Fruit fly (Drosophila melanogaster): Measurements from ENCODE around the gene CG31207.

The CG31207 gene

dm6 chr3R:21089416-21089815 is 42.6 kb upstream of the CG31207 start:
- TF ChIP-seq ovo (GFP tag; optimal IDR thresholded peaks at IDR 0.05), result no peak
- no peak for TF ChIP-seq CG11617 (GFP tag; optimal IDR thresholded peaks at IDR 0.05)
- peak; percentile 31 for TF ChIP-seq tj (GFP tag; optimal IDR thresholded peaks at IDR 0.05)
- no peak for TF ChIP-seq CG1620 (GFP tag; optimal IDR thresholded peaks at IDR 0.05)
- TF ChIP-seq Crg-1 (GFP tag; optimal IDR thresholded peaks at IDR 0.05), result no peak

DNA sequence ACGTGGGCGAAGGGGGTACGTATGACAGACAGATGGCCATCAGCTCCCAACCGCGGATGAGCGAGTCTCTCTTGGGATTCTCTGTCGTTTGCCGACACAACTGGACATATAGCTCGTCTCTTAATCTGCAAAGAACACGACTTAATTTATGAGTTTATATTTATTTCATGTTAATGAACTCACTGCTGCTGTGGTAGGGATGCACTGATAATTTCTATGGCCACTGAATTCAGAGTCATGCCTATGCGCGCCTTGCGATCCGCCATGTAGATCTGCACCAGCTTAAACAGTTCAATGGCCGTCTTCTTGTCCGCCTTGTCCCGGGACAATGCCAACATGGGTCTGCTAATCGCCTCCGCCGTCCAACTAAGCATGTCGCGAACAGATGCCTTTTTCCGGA is 38.2 kb upstream of the CG31207 start:
- TF ChIP-seq tj (GFP tag; optimal IDR thresholded peaks at IDR 0.05), result no peak
- TF ChIP-seq cic (GFP tag; optimal IDR thresholded peaks at IDR 0.05), result no peak
- no peak for TF ChIP-seq kay (GFP tag; ENCODE audit: borderline replicate concordance)
- no peak for TF ChIP-seq cnc (optimal IDR thresholded peaks at IDR 0.05)
- no peak for TF ChIP-seq CG14711 (tag; optimal IDR thresholded peaks at IDR 0.05)

dm6 chr3R:21080876-21081586 is 34.2 kb upstream of the CG31207 start, which contains the start of gene HHEX:
Gene HHEX, minus strand, starts transcription at chr3R:21080926.
- TF ChIP-seq bab1 (GFP tag; optimal IDR thresholded peaks at IDR 0.05), result no peak
- TF ChIP-seq pad (GFP tag; optimal IDR thresholded peaks at IDR 0.05), result no peak
- no peak for TF ChIP-seq toe (GFP tag; optimal IDR thresholded peaks at IDR 0.05)
- TF ChIP-seq CG1620 (GFP tag; optimal IDR thresholded peaks at IDR 0.05), result no peak
- TF ChIP-seq tj (GFP tag; optimal IDR thresholded peaks at IDR 0.05), result no peak
- TF ChIP-seq CG11617 (GFP tag; optimal IDR thresholded peaks at IDR 0.05), result no peak
- TF ChIP-seq Clk (GFP tag; optimal IDR thresholded peaks at IDR 0.05), result no peak
- TF ChIP-seq Crg-1 (GFP tag; optimal IDR thresholded peaks at IDR 0.05), result no peak
- no peak for TF ChIP-seq CG5204 (GFP tag; optimal IDR thresholded peaks at IDR 0.05)
- TF ChIP-seq Mnt (GFP tag; optimal IDR thresholded peaks at IDR 0.05), result no peak
- TF ChIP-seq CG7045 (GFP tag; optimal IDR thresholded peaks at IDR 0.05), result no peak
- TF ChIP-seq cic (GFP tag; optimal IDR thresholded peaks at IDR 0.05), result no peak
- TF ChIP-seq ovo (GFP tag; optimal IDR thresholded peaks at IDR 0.05), result no peak
- no peak for TF ChIP-seq CG14711 (tag; optimal IDR thresholded peaks at IDR 0.05)
- no peak for TF ChIP-seq CG33017 (tag; optimal IDR thresholded peaks at IDR 0.05)
- no peak for TF ChIP-seq kay (GFP tag; ENCODE audit: borderline replicate concordance)
- no peak for TF ChIP-seq CG7101 (tag; optimal IDR thresholded peaks at IDR 0.05)
- TF ChIP-seq cnc (optimal IDR thresholded peaks at IDR 0.05), result no peak
- no peak for TF ChIP-seq Hr96 (GFP tag; optimal IDR thresholded peaks at IDR 0.05)
- TF ChIP-seq CG12768 (GFP tag; optimal IDR thresholded peaks at IDR 0.05), result no peak

dm6 chr3R:21078958-21079357 is 32.1 kb upstream of the CG31207 start:
- TF ChIP-seq cic (GFP tag; optimal IDR thresholded peaks at IDR 0.05) (no peak), CG14711 (tag; optimal IDR thresholded peaks at IDR 0.05) (no peak), CG7101 (tag; optimal IDR thresholded peaks at IDR 0.05) (no peak), CG1620 (GFP tag; optimal IDR thresholded peaks at IDR 0.05) (no peak), Hr96 (GFP tag; optimal IDR thresholded peaks at IDR 0.05) (no peak), kay (GFP tag; ENCODE audit: borderline replicate concordance) (no peak), Mnt (GFP tag; optimal IDR thresholded peaks at IDR 0.05) (no peak), bab1 (GFP tag; optimal IDR thresholded peaks at IDR 0.05) (no peak), tj (GFP tag; optimal IDR thresholded peaks at IDR 0.05) (no peak)

DNA sequence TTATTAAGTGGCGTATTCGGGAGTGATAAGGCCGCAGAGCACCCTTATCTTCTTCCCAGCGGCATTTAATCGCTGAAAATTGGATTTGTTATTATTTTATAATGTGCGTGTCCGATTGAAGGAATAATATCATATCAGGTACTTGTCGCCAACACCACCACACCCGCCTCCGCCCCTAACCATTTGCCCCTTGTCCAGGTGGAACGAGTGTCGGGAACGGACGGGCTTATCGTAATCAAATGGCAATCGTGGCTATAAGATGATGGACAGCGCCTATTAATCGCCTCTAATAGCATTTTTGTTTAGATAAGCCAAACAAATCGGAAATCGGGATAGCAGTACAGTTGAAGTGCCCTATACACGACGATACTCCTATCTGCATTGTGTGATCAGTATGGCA is 31.4 kb upstream of the CG31207 start:
- TF ChIP-seq CG14711 (tag; optimal IDR thresholded peaks at IDR 0.05) (no peak), Hr96 (GFP tag; optimal IDR thresholded peaks at IDR 0.05) (no peak), ovo (GFP tag; optimal IDR thresholded peaks at IDR 0.05) (no peak), CG33017 (tag; optimal IDR thresholded peaks at IDR 0.05) (no peak)

- TF ChIP-seq toe (GFP tag; optimal IDR thresholded peaks at IDR 0.05), result no peak
- no peak for TF ChIP-seq CG7045 (GFP tag; optimal IDR thresholded peaks at IDR 0.05)
- TF ChIP-seq Crg-1 (GFP tag; optimal IDR thresholded peaks at IDR 0.05), result no peak
- no peak for TF ChIP-seq CG1620 (GFP tag; optimal IDR thresholded peaks at IDR 0.05)
- TF ChIP-seq CG14711 (tag; optimal IDR thresholded peaks at IDR 0.05), result no peak
- no peak for TF ChIP-seq cnc (optimal IDR thresholded peaks at IDR 0.05)
- no peak for TF ChIP-seq tj (GFP tag; optimal IDR thresholded peaks at IDR 0.05)
- no peak for TF ChIP-seq bab1 (GFP tag; optimal IDR thresholded peaks at IDR 0.05)
- TF ChIP-seq kay (GFP tag; ENCODE audit: borderline replicate concordance), result no peak
- TF ChIP-seq CG12768 (GFP tag; optimal IDR thresholded peaks at IDR 0.05), result no peak
- TF ChIP-seq cic (GFP tag; optimal IDR thresholded peaks at IDR 0.05), result no peak
- TF ChIP-seq Hr96 (GFP tag; optimal IDR thresholded peaks at IDR 0.05), result no peak
- no peak for TF ChIP-seq Mnt (GFP tag; optimal IDR thresholded peaks at IDR 0.05)
- no peak for TF ChIP-seq CG33017 (tag; optimal IDR thresholded peaks at IDR 0.05)
- TF ChIP-seq ovo (GFP tag; optimal IDR thresholded peaks at IDR 0.05), result no peak
- no peak for TF ChIP-seq pad (GFP tag; optimal IDR thresholded peaks at IDR 0.05)
- TF ChIP-seq CG11617 (GFP tag; optimal IDR thresholded peaks at IDR 0.05), result no peak
- TF ChIP-seq CG5204 (GFP tag; optimal IDR thresholded peaks at IDR 0.05), result no peak
- TF ChIP-seq CG7101 (tag; optimal IDR thresholded peaks at IDR 0.05), result no peak
- no peak for TF ChIP-seq Clk (GFP tag; optimal IDR thresholded peaks at IDR 0.05)
These were observed 30.8 kb upstream of the CG31207 start for dm6 chr3R:21077577-21077976.

DNA sequence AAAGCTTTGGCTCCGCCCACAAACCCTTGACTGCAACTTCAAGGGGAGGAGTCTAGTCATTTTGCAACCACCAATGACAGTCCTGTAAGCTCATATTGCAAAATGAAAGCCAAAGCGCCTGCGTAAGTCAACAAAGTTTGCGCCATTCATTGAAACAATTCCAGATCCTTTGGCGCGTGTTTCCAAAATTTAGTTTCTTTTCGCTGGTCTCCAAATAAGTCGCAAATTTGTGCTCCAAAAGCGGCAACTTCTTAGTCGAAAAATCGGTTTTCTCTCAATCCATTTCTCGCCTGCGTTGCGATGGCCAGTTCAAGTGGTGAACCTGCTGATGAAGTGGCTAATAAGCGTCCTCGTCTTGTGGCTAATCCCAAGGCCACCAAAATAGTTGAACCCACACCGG is 26.9 kb upstream of the CG31207 start, which contains the start of gene dmrt93B:
TSS of gene dmrt93B (plus strand) at position 301 of the 400 bp plus-strand sequence.
- TF ChIP-seq cnc (optimal IDR thresholded peaks at IDR 0.05) (no peak), pad (GFP tag; optimal IDR thresholded peaks at IDR 0.05) (no peak), Hr96 (GFP tag; optimal IDR thresholded peaks at IDR 0.05) (no peak), CG14711 (tag; optimal IDR thresholded peaks at IDR 0.05) (no peak), CG1620 (GFP tag; optimal IDR thresholded peaks at IDR 0.05) (no peak), Mnt (GFP tag; optimal IDR thresholded peaks at IDR 0.05) (no peak), CG33017 (tag; optimal IDR thresholded peaks at IDR 0.05) (no peak), Clk (GFP tag; optimal IDR thresholded peaks at IDR 0.05) (no peak), bab1 (GFP tag; optimal IDR thresholded peaks at IDR 0.05) (no peak), CG7045 (GFP tag; optimal IDR thresholded peaks at IDR 0.05) (no peak), CG11617 (GFP tag; optimal IDR thresholded peaks at IDR 0.05) (no peak)

All from whole organism, adult.